Fruit fly (Drosophila melanogaster) whole organism, prepupa: ENCODE results near the gene Proc.

Experiments used
- Blimp-1 ChIP-seq: fragments of 200-800 bp; sonication (Bioruptor generic); optimal IDR thresholded peaks from 3 replicates; lab custom pipeline; 2017; ENCODE audit warnings: missing biosample characterization, missing genetic modification characterization, mild to moderate bottlenecking, moderate library complexity, missing genetic modification reagents
- CG10669 ChIP-seq: fragments of 200-800 bp; sonication (Bioruptor generic); optimal IDR thresholded peaks from 3 replicates; lab custom pipeline; 2018; ENCODE audit warnings: missing biosample characterization, mild to moderate bottlenecking, missing genetic modification characterization, moderate library complexity
- CG11294 ChIP-seq: fragments of 200-800 bp; sonication (Bioruptor generic); IDR thresholded peaks from 2 replicates; pipeline ENCODE4 v1.3.6; 2022; ENCODE audit warnings: missing biosample characterization, missing genetic modification characterization
- CG11762 ChIP-seq: fragments of 200-800 bp; sonication (Bioruptor generic); optimal IDR thresholded peaks from 3 replicates; lab custom pipeline; 2016; ENCODE audit warnings: missing biosample characterization, missing genetic modification characterization; ENCODE audit not compliant: insufficient read depth
- CG11902 ChIP-seq: fragments of 200-800 bp; sonication (Bioruptor generic); optimal IDR thresholded peaks from 3 replicates; lab custom pipeline; 2016; ENCODE audit warnings: missing biosample characterization, missing genetic modification characterization
- CG16779 ChIP-seq: fragments of 200-800 bp; sonication (Bioruptor generic); optimal IDR thresholded peaks from 3 replicates; lab custom pipeline; 2017; ENCODE audit warnings: missing biosample characterization, mild to moderate bottlenecking, missing genetic modification characterization
- CG3032 ChIP-seq: fragments of 200-800 bp; optimal IDR thresholded peaks from 2 replicates; lab custom pipeline; 2019; ENCODE audit warnings: missing biosample characterization, mild to moderate bottlenecking, missing genetic modification characterization, moderate library complexity
- CG31627 ChIP-seq: fragments of 200-800 bp; sonication (Bioruptor generic); optimal IDR thresholded peaks from 3 replicates; lab custom pipeline; 2016; ENCODE audit warnings: missing biosample characterization, missing genetic modification characterization
- CG34406 ChIP-seq: fragments of 200-800 bp; sonication (Bioruptor generic); optimal IDR thresholded peaks from 3 replicates; lab custom pipeline; 2016; ENCODE audit warnings: missing biosample characterization, missing genetic modification characterization
- CG3919 ChIP-seq: fragments of 200-800 bp; sonication (Bioruptor generic); optimal IDR thresholded peaks from 3 replicates; lab custom pipeline; 2016; ENCODE audit warnings: missing biosample characterization, missing genetic modification characterization
- CG4318 ChIP-seq: fragments of 200-800 bp; sonication (Bioruptor generic); optimal IDR thresholded peaks from 3 replicates; lab custom pipeline; 2017; ENCODE audit warnings: missing biosample characterization, mild to moderate bottlenecking, missing genetic modification characterization
- CG6163 ChIP-seq: fragments of 200-800 bp; sonication (Bioruptor generic); IDR thresholded peaks from 3 replicates; pipeline ENCODE4 v1.3.6; 2022; ENCODE audit warnings: missing biosample characterization, missing genetic modification characterization
- CG6792 ChIP-seq: fragments of 200-800 bp; sonication (Bioruptor generic); optimal IDR thresholded peaks from 3 replicates; lab custom pipeline; 2016; ENCODE audit warnings: missing biosample characterization, missing genetic modification characterization
- CG6808 ChIP-seq: fragments of 200-800 bp; sonication (Bioruptor generic); optimal IDR thresholded peaks from 3 replicates; lab custom pipeline; 2017; ENCODE audit warnings: missing biosample characterization, missing genetic modification characterization, mild to moderate bottlenecking, moderate library complexity, missing genetic modification reagents
- CG6854 ChIP-seq: fragments of 200-800 bp; sonication (Bioruptor generic); optimal IDR thresholded peaks from 2 replicates; lab custom pipeline; 2017; ENCODE audit warnings: missing biosample characterization, mild to moderate bottlenecking, missing genetic modification characterization
- CG7368 ChIP-seq: fragments of 200-800 bp; sonication (Bioruptor generic); optimal IDR thresholded peaks from 3 replicates; lab custom pipeline; 2016; ENCODE audit warnings: missing biosample characterization, missing genetic modification characterization
- CG8319 ChIP-seq: fragments of 200-800 bp; sonication (Bioruptor generic); optimal IDR thresholded peaks from 3 replicates; lab custom pipeline; 2016; ENCODE audit warnings: missing biosample characterization, missing genetic modification characterization
- CG8632 ChIP-seq: fragments of 200-800 bp; sonication (Bioruptor generic); optimal IDR thresholded peaks from 3 replicates; lab custom pipeline; 2016; ENCODE audit warnings: missing biosample characterization, missing genetic modification characterization
- CG9139 ChIP-seq: fragments of 200-800 bp; sonication (Bioruptor generic); optimal IDR thresholded peaks from 3 replicates; lab custom pipeline; 2017; ENCODE audit warnings: missing biosample characterization, mild to moderate bottlenecking, missing genetic modification characterization
- Eip75B ChIP-seq: fragments of 200-800 bp; sonication (Bioruptor generic); optimal IDR thresholded peaks from 3 replicates; lab custom pipeline; 2016; ENCODE audit warnings: missing biosample characterization, missing genetic modification characterization
- Eip93F ChIP-seq: fragments of 200-800 bp; sonication (Bioruptor generic); optimal IDR thresholded peaks from 2 replicates; lab custom pipeline; 2016; ENCODE audit warnings: missing biosample characterization, mild to moderate bottlenecking, missing genetic modification characterization
- Ets21C ChIP-seq: fragments of 200-800 bp; sonication (Bioruptor generic); optimal IDR thresholded peaks from 3 replicates; lab custom pipeline; 2016; ENCODE audit warnings: missing biosample characterization, missing genetic modification characterization
- Ets96B ChIP-seq: fragments of 200-800 bp; optimal IDR thresholded peaks from 2 replicates; lab custom pipeline; 2019; ENCODE audit warnings: missing biosample characterization, mild to moderate bottlenecking, missing genetic modification characterization, moderate library complexity
- Gug ChIP-seq: fragments of 200-800 bp; sonication (Bioruptor generic); IDR thresholded peaks from 2 replicates; pipeline ENCODE4 v1.3.6; 2022; ENCODE audit warnings: missing biosample characterization, missing genetic modification characterization
- Hr38 ChIP-seq: sonication (Bioruptor generic); optimal IDR thresholded peaks from 2 replicates; lab custom pipeline; 2016; ENCODE audit warnings: missing biosample characterization, missing genetic modification characterization
- Lpt ChIP-seq: fragments of 200-800 bp; sonication (Bioruptor generic); optimal IDR thresholded peaks from 3 replicates; lab custom pipeline; 2016; ENCODE audit warnings: missing biosample characterization, missing genetic modification characterization
- Met ChIP-seq: fragments of 200-800 bp; sonication (Bioruptor generic); optimal IDR thresholded peaks from 3 replicates; lab custom pipeline; 2016; ENCODE audit warnings: missing biosample characterization, missing genetic modification characterization
- Smox ChIP-seq: fragments of 200-800 bp; sonication (Bioruptor generic); optimal IDR thresholded peaks from 3 replicates; lab custom pipeline; 2016; ENCODE audit warnings: missing biosample characterization, missing genetic modification characterization
- Sox102F ChIP-seq: fragments of 200-800 bp; sonication (Bioruptor generic); optimal IDR thresholded peaks from 2 replicates; lab custom pipeline; 2016; ENCODE audit warnings: missing biosample characterization, mild to moderate bottlenecking, missing genetic modification characterization
- Sox14 ChIP-seq: fragments of 200-800 bp; sonication (Bioruptor generic); optimal IDR thresholded peaks from 3 replicates; lab custom pipeline; 2016; ENCODE audit warnings: missing biosample characterization, missing genetic modification characterization
- Sox15 ChIP-seq: fragments of 200-800 bp; sonication (Bioruptor generic); optimal IDR thresholded peaks from 3 replicates; lab custom pipeline; 2016; ENCODE audit warnings: missing biosample characterization, missing genetic modification characterization
- achi ChIP-seq: fragments of 200-800 bp; sonication (Bioruptor generic); optimal IDR thresholded peaks from 3 replicates; lab custom pipeline; 2016; ENCODE audit warnings: missing biosample characterization, missing genetic modification characterization
- acj6 ChIP-seq: fragments of 200-800 bp; sonication (Bioruptor generic); optimal IDR thresholded peaks from 3 replicates; lab custom pipeline; 2016; ENCODE audit warnings: missing biosample characterization, missing genetic modification characterization
- cyc ChIP-seq: fragments of 200-800 bp; sonication (Bioruptor generic); optimal IDR thresholded peaks from 3 replicates; lab custom pipeline; 2016; ENCODE audit warnings: missing biosample characterization, missing genetic modification characterization
- dac ChIP-seq: fragments of 200-800 bp; sonication (Bioruptor generic); optimal IDR thresholded peaks from 2 replicates; lab custom pipeline; 2017; ENCODE audit warnings: missing biosample characterization, mild to moderate bottlenecking, missing genetic modification characterization
- dsx ChIP-seq: fragments of 200-800 bp; optimal IDR thresholded peaks from 3 replicates; lab custom pipeline; 2019; ENCODE audit warnings: missing biosample characterization, mild to moderate bottlenecking, missing genetic modification characterization, moderate library complexity; ENCODE audit not compliant: poor library complexity, severe bottlenecking
- eg ChIP-seq: fragments of 200-800 bp; sonication (Bioruptor generic); IDR thresholded peaks from 3 replicates; pipeline ENCODE4 v1.3.6; 2022; ENCODE audit warnings: missing biosample characterization, missing genetic modification characterization
- esn ChIP-seq: fragments of 200-800 bp; sonication (Bioruptor generic); optimal IDR thresholded peaks from 2 replicates; lab custom pipeline; 2016; ENCODE audit warnings: missing biosample characterization, mild to moderate bottlenecking, missing genetic modification characterization, moderate library complexity
- fd59A ChIP-seq: fragments of 200-800 bp; sonication (Bioruptor generic); optimal IDR thresholded peaks from 2 replicates; lab custom pipeline; 2017; ENCODE audit warnings: missing biosample characterization, mild to moderate bottlenecking, missing genetic modification characterization, missing genetic modification reagents
- fd85E ChIP-seq: fragments of 200-800 bp; sonication (Bioruptor generic); optimal IDR thresholded peaks from 3 replicates; lab custom pipeline; 2016; ENCODE audit warnings: missing biosample characterization, missing genetic modification characterization
- fkh ChIP-seq: fragments of 200-800 bp; sonication (Bioruptor generic); optimal IDR thresholded peaks from 3 replicates; lab custom pipeline; 2017; ENCODE audit warnings: missing biosample characterization, mild to moderate bottlenecking, missing genetic modification characterization, moderate library complexity
- net ChIP-seq: fragments of 200-800 bp; sonication (Bioruptor generic); optimal IDR thresholded peaks from 3 replicates; lab custom pipeline; 2016; ENCODE audit warnings: missing biosample characterization, missing genetic modification characterization
- pdm3 ChIP-seq: fragments of 200-800 bp; sonication (Bioruptor generic); optimal IDR thresholded peaks from 3 replicates; lab custom pipeline; 2016; ENCODE audit warnings: missing biosample characterization, missing genetic modification characterization
- salr ChIP-seq, 2 experiments: fragments of 200-800 bp; sonication (Bioruptor generic); optimal IDR thresholded peaks; 3 replicates each; lab custom pipeline; 2016 to 2018; ENCODE audit warnings: missing biosample characterization in 2 of 2, missing genetic modification characterization in 2 of 2, mild to moderate bottlenecking in 1 of 2
- ss ChIP-seq, 2 experiments: fragments of 200-800 bp; sonication (Bioruptor generic); optimal IDR thresholded peaks; 2 replicates in 1 of 2; 3 replicates in 1 of 2; lab custom pipeline; 2017 to 2018; ENCODE audit warnings: mild to moderate bottlenecking in 2 of 2, missing biosample characterization in 2 of 2, missing genetic modification characterization in 2 of 2, moderate library complexity in 1 of 2
- topi ChIP-seq: fragments of 200-800 bp; sonication (Bioruptor generic); optimal IDR thresholded peaks from 3 replicates; lab custom pipeline; 2016; ENCODE audit warnings: missing biosample characterization, missing genetic modification characterization
- vri ChIP-seq: fragments of 200-800 bp; sonication (Bioruptor generic); optimal IDR thresholded peaks from 3 replicates; lab custom pipeline; 2016; ENCODE audit warnings: missing biosample characterization, mild to moderate bottlenecking, missing genetic modification characterization

Gene Proc

dm6 chr2L:7909327-7909804, 38.1 kb upstream of the Proc start (continued):
- TF ChIP-seq Lpt (no peak), CG6792 (GFP tag; lab: Kevin White, UChicago) (peak; percentile 5), Smox (peak; percentile 68), CG4318 (GFP tag; lab: Kevin White, UChicago) (no peak), CG8319 (peak; percentile 3), Met (peak; percentile 84), CG6808 (GFP tag; lab: Kevin White, UChicago) (peak; percentile 52), Sox14 (peak; percentile 25)

dm6 chr2L:7901833-7902232, 30.6 kb upstream of the Proc start:
- no peak for TF ChIP-seq esn
- peak; percentile 86 for TF ChIP-seq dsx (GFP tag; lab: Kevin White, UChicago)
- no peak for TF ChIP-seq cyc
- no peak for TF ChIP-seq Lpt
- 0 out of 3 replicates have a peak, but pooled peaks have one; percentile 10 for TF ChIP-seq CG6163

- peak; percentile 96 for TF ChIP-seq dac (GFP tag; lab: Kevin White, UChicago)
- peak; percentile 91 for TF ChIP-seq CG11762
- TF ChIP-seq Gug (GFP tag; lab: Robert Waterston, UW), result peak; percentile 88
- TF ChIP-seq CG11902 (GFP tag; lab: Kevin White, UChicago), result peak; percentile 90
- peak; percentile 91 for TF ChIP-seq topi (GFP tag; lab: Kevin White, UChicago)
- TF ChIP-seq CG3919, result peak; percentile 97
- peak; percentile 93 to 95 for TF ChIP-seq salr (GFP tag; optimal IDR thresholded peaks at IDR 0.05; lab: Kevin White, UChicago)
- TF ChIP-seq CG31627 (GFP tag; lab: Kevin White, UChicago), result peak; percentile 84
- no peak for TF ChIP-seq fkh (GFP tag; lab: Kevin White, UChicago)
- TF ChIP-seq net, result peak; percentile 94
- peak; percentile 92 for TF ChIP-seq CG34406 (GFP tag; lab: Kevin White, UChicago)
- TF ChIP-seq Sox15 (GFP tag; lab: Kevin White, UChicago), result peak; percentile 84
- TF ChIP-seq CG6854 (GFP tag; lab: Kevin White, UChicago), result peak; percentile 89
- TF ChIP-seq ss (GFP tag; optimal IDR thresholded peaks at IDR 0.05; lab: Kevin White, UChicago), result peak; percentile 95 to 96
- peak; percentile 96 for TF ChIP-seq CG10669 (GFP tag; lab: Kevin White, UChicago)
- peak; percentile 74 for TF ChIP-seq Ets21C (GFP tag; lab: Kevin White, UChicago)
- TF ChIP-seq eg (GFP tag; lab: Robert Waterston, UW), result peak; percentile 97
- TF ChIP-seq Eip75B (GFP tag; lab: Kevin White, UChicago), result peak; percentile 95
- TF ChIP-seq CG8632 (GFP tag; lab: Kevin White, UChicago), result peak; percentile 91
- TF ChIP-seq cyc, result peak; percentile 89
- TF ChIP-seq Hr38, result peak; percentile 35
- TF ChIP-seq CG11294 (GFP tag; lab: Robert Waterston, UW), result peak; percentile 83
- TF ChIP-seq achi (GFP tag; lab: Kevin White, UChicago), result peak; percentile 96
- peak; percentile 86 for TF ChIP-seq fd85E
- peak; percentile 96 for TF ChIP-seq CG7368 (GFP tag; lab: Kevin White, UChicago)
- peak; percentile 91 for TF ChIP-seq CG9139 (GFP tag; lab: Kevin White, UChicago)
- peak; percentile 95 for TF ChIP-seq pdm3 (GFP tag; lab: Kevin White, UChicago)
- TF ChIP-seq acj6, result peak; percentile 93
- peak; percentile 82 for TF ChIP-seq Smox
- peak; percentile 63 for TF ChIP-seq vri (GFP tag; lab: Kevin White, UChicago)
- TF ChIP-seq CG3032 (tag; lab: Kevin White, UChicago), result peak; percentile 97
- peak; percentile 86 for TF ChIP-seq Sox102F (GFP tag; lab: Kevin White, UChicago)
- peak; percentile 97 for TF ChIP-seq fd59A (GFP tag; lab: Kevin White, UChicago)
- peak; percentile 61 for TF ChIP-seq Blimp-1 (GFP tag; lab: Kevin White, UChicago)
- peak; percentile 95 for TF ChIP-seq CG4318 (GFP tag; lab: Kevin White, UChicago)
- peak; percentile 89 for TF ChIP-seq CG16779 (tag; lab: Kevin White, UChicago)
- peak; percentile 95 for TF ChIP-seq Lpt
- TF ChIP-seq CG8319, result peak; percentile 89
- peak; percentile 97 for TF ChIP-seq Ets96B
- TF ChIP-seq esn, result peak; percentile 91
- TF ChIP-seq Eip93F, result no peak
- TF ChIP-seq Met, result peak; percentile 88
Observed at dm6 chr2L:7899949-7900348, 28.7 kb upstream of the Proc start.
